Worm (Caenorhabditis elegans): ENCODE results near the gene F17E9.5.

F17E9.5 gene

DNA sequence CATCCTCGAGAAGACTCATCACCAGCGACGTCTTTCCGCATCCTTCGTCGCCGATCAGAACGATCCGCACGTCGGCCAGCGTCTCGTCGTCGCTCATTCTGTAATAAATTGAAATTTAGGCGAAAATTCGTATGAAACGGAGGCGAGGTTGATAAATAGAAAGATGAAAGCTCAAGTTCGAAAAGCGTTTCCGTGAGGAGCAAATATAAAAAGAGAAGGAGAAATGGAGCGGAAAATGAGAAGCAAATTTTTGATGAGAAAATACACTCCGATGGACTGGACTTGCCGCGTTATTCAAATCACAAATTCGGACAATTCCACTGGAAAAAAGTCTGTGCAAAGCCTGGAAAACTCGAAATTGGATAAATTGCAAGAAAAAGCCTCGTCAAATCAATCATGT, 48.5 kb downstream of the F17E9.5 start, which contains the start of gene D2096.11:
D2096.11 (minus strand) TSS at position 101 of the 400 bp plus-strand sequence.
- TF ChIP-seq nhr-10 (tag; optimal IDR thresholded peaks at IDR 0.05) (no peak), aha-1 (tag) (peak; percentile 33), php-3 (GFP tag; IDR thresholded peaks at IDR 0.05) (no peak)
